Fruit fly (Drosophila melanogaster): ENCODE measurements around the gene CG10405.
A peak's percentile ranks its signal among the peaks of the same experiment; 100 is the strongest.

Gene CG10405

DNA sequence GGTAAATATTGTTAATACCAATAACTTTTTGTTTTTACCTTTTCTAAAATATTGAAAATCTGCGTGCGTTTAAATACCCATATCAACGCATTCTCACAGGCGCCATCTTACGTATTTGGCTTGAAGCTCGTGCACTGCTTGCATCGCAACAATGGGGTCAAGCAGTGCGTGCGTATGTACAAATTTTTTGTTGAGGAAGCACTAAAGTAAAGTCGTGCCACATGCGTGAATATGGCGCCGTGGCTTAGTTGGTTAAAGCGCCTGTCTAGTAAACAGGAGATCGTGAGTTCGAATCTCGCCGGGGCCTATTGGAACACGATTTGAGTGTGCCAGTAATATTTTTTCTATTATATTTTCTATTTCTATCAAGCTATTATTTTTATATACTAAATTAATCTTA is 22.6 kb upstream of the CG10405 start (continued):
- TF ChIP-seq CG10431 (GFP tag; optimal IDR thresholded peaks at IDR 0.05) (no peak), CG31365 (tag; optimal IDR thresholded peaks at IDR 0.05) (peak; percentile 100), hkb (optimal IDR thresholded peaks at IDR 0.05) (peak; percentile 37), hkb (GFP tag; IDR thresholded peaks at IDR 0.05) (no peak), hbn (GFP tag; IDR thresholded peaks at IDR 0.05; ENCODE audit: partially characterized antibody) (peak; percentile 38; the same call in 1 of the 2 replicates), Atf6 (GFP tag; IDR thresholded peaks at IDR 0.05) (no peak), Pdp1 (GFP tag; optimal IDR thresholded peaks at IDR 0.05) (no peak), gsb (GFP tag; IDR thresholded peaks at IDR 0.05) (no peak), Jarid2 (GFP tag; optimal IDR thresholded peaks at IDR 0.05) (no peak), tin (GFP tag; optimal IDR thresholded peaks at IDR 0.05) (peak; percentile 33), bowl (GFP tag; IDR thresholded peaks at IDR 0.05) (no peak), otp (GFP tag; IDR thresholded peaks at IDR 0.05) (0 out of 3 replicates have a peak, but pooled peaks have one; percentile 28), sens (GFP tag) (peak; percentile 45), Mad (GFP tag; optimal IDR thresholded peaks at IDR 0.05) (peak; percentile 21), CG1233 (GFP tag; optimal IDR thresholded peaks at IDR 0.05) (peak; percentile 25), nerfin-1 (tag; optimal IDR thresholded peaks at IDR 0.05) (peak; percentile 28), CG43689 (GFP tag; IDR thresholded peaks at IDR 0.05) (no peak), pho (GFP tag; optimal IDR thresholded peaks at IDR 0.05) (peak; percentile 14), CG6254 (GFP tag; optimal IDR thresholded peaks at IDR 0.05) (no peak), CrebB (tag; optimal IDR thresholded peaks at IDR 0.05) (no peak), Hsf (GFP tag; optimal IDR thresholded peaks at IDR 0.05) (peak; percentile 7), bbx (GFP tag; IDR thresholded peaks at IDR 0.05; ENCODE audit: partially characterized antibody) (peak; percentile 65), Nf-YC (tag; optimal IDR thresholded peaks at IDR 0.05) (peak; percentile 33), CG17829 (tag; optimal IDR thresholded peaks at IDR 0.05) (peak; percentile 72), Fer2 (tag; optimal IDR thresholded peaks at IDR 0.05) (no peak), shn (GFP tag; optimal IDR thresholded peaks at IDR 0.05) (peak; percentile 4), Sry-β (GFP tag; optimal IDR thresholded peaks at IDR 0.05) (no peak), CG7987 (GFP tag; optimal IDR thresholded peaks at IDR 0.05) (peak; percentile 59), Atf-2 (GFP tag; optimal IDR thresholded peaks at IDR 0.05) (peak; percentile 6), CG9876 (GFP tag; optimal IDR thresholded peaks at IDR 0.05) (no peak), GATAe (GFP tag; conservative IDR thresholded peaks at IDR 0.05) (no peak), da (GFP tag; optimal IDR thresholded peaks at IDR 0.05) (no peak), ranshi (GFP tag; IDR thresholded peaks at IDR 0.05) (no peak; the same call in 1 of the 2 replicates), Optix (GFP tag; IDR thresholded peaks at IDR 0.05) (peak; percentile 43; the same call in 2 of the 3 replicates), Sox102F (GFP tag; optimal IDR thresholded peaks at IDR 0.05) (peak; percentile 46), CG14050 (GFP tag; IDR thresholded peaks at IDR 0.05) (no peak), fd3F (GFP tag; optimal IDR thresholded peaks at IDR 0.05) (no peak), run (tag; optimal IDR thresholded peaks at IDR 0.05) (no peak), Drgx (GFP tag; IDR thresholded peaks at IDR 0.05) (no peak), vnd (GFP tag; IDR thresholded peaks at IDR 0.05; ENCODE audit: partially characterized antibody) (peak; percentile 45; the same call in 2 of the 3 replicates), Ssrp (tag; optimal IDR thresholded peaks at IDR 0.05) (no peak), CG3281 (GFP tag; optimal IDR thresholded peaks at IDR 0.05) (no peak), pros (GFP tag; optimal IDR thresholded peaks at IDR 0.05) (no peak), CG7271 (tag; optimal IDR thresholded peaks at IDR 0.05) (no peak), luna (GFP tag; optimal IDR thresholded peaks at IDR 0.05) (no peak), CG1603 (tag; optimal IDR thresholded peaks at IDR 0.05) (peak; percentile 73)
